Worm (Caenorhabditis elegans) whole organism, early embryonic: ENCODE data around the gene srh-24.

Source experiments
- B0310.2 ChIP-seq: sonication (generic microtip); optimal IDR thresholded peaks from 2 replicates; lab custom pipeline; 2016; ENCODE audit warnings: mild to moderate bottlenecking, missing genetic modification characterization, missing compliant biosample characterization
- F13C5.2 ChIP-seq: sonication (generic microtip); optimal IDR thresholded peaks from 2 replicates; lab custom pipeline; 2017; ENCODE audit warnings: mild to moderate bottlenecking, missing genetic modification characterization, inconsistent platforms, missing compliant biosample characterization
- aly-1 ChIP-seq: sonication (generic microtip); optimal IDR thresholded peaks from 2 replicates; lab custom pipeline; 2016; ENCODE audit warnings: missing genetic modification characterization, missing compliant biosample characterization
- ama-1 ChIP-seq: fragments of 150-350 bp; optimal IDR thresholded peaks from 2 replicates; lab custom pipeline; 2014
- ceh-13 ChIP-seq: fragments of 200-800 bp; sonication (Bioruptor generic); optimal IDR thresholded peaks from 2 replicates; lab custom pipeline; 2018; ENCODE audit warnings: mild to moderate bottlenecking, missing genetic modification characterization, missing compliant biosample characterization
- ceh-36 ChIP-seq: sonication (generic microtip); optimal IDR thresholded peaks from 2 replicates; lab custom pipeline; 2016; ENCODE audit warnings: missing genetic modification characterization, inconsistent platforms, missing compliant biosample characterization
- ets-7 ChIP-seq: sonication (generic microtip); optimal IDR thresholded peaks from 2 replicates; lab custom pipeline; 2016; ENCODE audit warnings: missing genotype, missing genetic modification characterization, missing compliant biosample characterization
- flt-1 ChIP-seq: fragments of 200-800 bp; sonication (Bioruptor generic); IDR thresholded peaks from 2 replicates; pipeline ENCODE4 v1.3.6; 2022; ENCODE audit warnings: missing genetic modification characterization, missing compliant biosample characterization
- hmbx-1 ChIP-seq: sonication (generic microtip); optimal IDR thresholded peaks from 2 replicates; lab custom pipeline; 2016; ENCODE audit warnings: mild to moderate bottlenecking, missing genetic modification characterization, missing compliant biosample characterization
- hmg-4 ChIP-seq: fragments of 200-800 bp; sonication (Bioruptor generic); optimal IDR thresholded peaks from 2 replicates; lab custom pipeline; 2018; ENCODE audit warnings: mild to moderate bottlenecking, missing genetic modification characterization, missing compliant biosample characterization
- hnd-1 ChIP-seq: sonication (generic microtip); optimal IDR thresholded peaks from 2 replicates; lab custom pipeline; 2016; ENCODE audit warnings: missing genetic modification characterization, missing compliant biosample characterization
- pes-1 ChIP-seq: fragments of 200-800 bp; sonication (Bioruptor generic); IDR thresholded peaks from 2 replicates; pipeline ENCODE4 v1.3.6; 2022; ENCODE audit warnings: missing genetic modification reagents, missing genetic modification characterization, missing compliant biosample characterization
- scrt-1 ChIP-seq: fragments of 200-800 bp; sonication (Bioruptor generic); IDR thresholded peaks from 2 replicates; pipeline ENCODE4 v1.3.6; 2022; ENCODE audit warnings: missing genetic modification characterization, missing compliant biosample characterization
- sea-1 ChIP-seq: fragments of 200-800 bp; sonication (Bioruptor generic); conservative IDR thresholded peaks from 2 replicates; pipeline ENCODE4 v1.3.6; 2022; ENCODE audit warnings: missing genetic modification characterization, missing compliant biosample characterization
- tbx-11 ChIP-seq: fragments of 200-800 bp; sonication (Bioruptor generic); IDR thresholded peaks from 2 replicates; pipeline ENCODE4 v1.3.6; 2022; ENCODE audit warnings: missing genetic modification characterization, missing compliant biosample characterization
- tbx-37 ChIP-seq: fragments of 200-800 bp; sonication (Bioruptor generic); conservative IDR thresholded peaks from 2 replicates; pipeline ENCODE4 v1.3.6; 2022; ENCODE audit warnings: missing genetic modification reagents, missing genetic modification characterization, missing compliant biosample characterization
- tra-4 ChIP-seq: sonication (generic microtip); optimal IDR thresholded peaks from 2 replicates; lab custom pipeline; 2017; ENCODE audit warnings: missing genetic modification characterization, missing compliant biosample characterization

The srh-24 gene

ce11 chrV:13960916-13961315, at the start of gene srh-24:
TSS of gene srh-24 (minus strand) at chrV:13961016.
- TF ChIP-seq ceh-13 (GFP tag; lab: Kevin White, UChicago), result no peak
- no peak for TF ChIP-seq pes-1
- TF ChIP-seq sea-1 (GFP tag; lab: Robert Waterston, UW), result no peak
- TF ChIP-seq ets-7 (tag; lab: Kevin White, UChicago), result no peak
- TF ChIP-seq F13C5.2 (tag; lab: Kevin White, UChicago), result no peak
- no peak for TF ChIP-seq hmbx-1 (tag; lab: Kevin White, UChicago)
- no peak for TF ChIP-seq tbx-37 (GFP tag; lab: Robert Waterston, UW)
- TF ChIP-seq ama-1 (lab: Kevin White, UChicago), result no peak
- no peak for TF ChIP-seq B0310.2
- TF ChIP-seq scrt-1 (GFP tag; lab: Robert Waterston, UW), result no peak
- TF ChIP-seq hmg-4 (GFP tag; lab: Kevin White, UChicago), result no peak
- no peak for TF ChIP-seq ceh-36 (tag; lab: Kevin White, UChicago)
- no peak for TF ChIP-seq tra-4 (tag; lab: Kevin White, UChicago)
- TF ChIP-seq flt-1 (GFP tag; lab: Robert Waterston, UW), result no peak
- TF ChIP-seq aly-1 (tag; lab: Kevin White, UChicago), result no peak

- TF ChIP-seq tbx-11 (GFP tag; lab: Robert Waterston, UW) (no peak), B0310.2 (no peak), sea-1 (GFP tag; lab: Robert Waterston, UW) (no peak), tra-4 (tag; lab: Kevin White, UChicago) (no peak), tbx-37 (GFP tag; lab: Robert Waterston, UW) (no peak), ceh-36 (tag; lab: Kevin White, UChicago) (no peak), F13C5.2 (tag; lab: Kevin White, UChicago) (no peak), aly-1 (tag; lab: Kevin White, UChicago) (no peak), ceh-13 (GFP tag; lab: Kevin White, UChicago) (no peak), ets-7 (tag; lab: Kevin White, UChicago) (no peak), ama-1 (lab: Kevin White, UChicago) (no peak), flt-1 (GFP tag; lab: Robert Waterston, UW) (no peak), hmbx-1 (tag; lab: Kevin White, UChicago) (no peak), hnd-1 (no peak), scrt-1 (GFP tag; lab: Robert Waterston, UW) (no peak), hmg-4 (GFP tag; lab: Kevin White, UChicago) (no peak), pes-1 (no peak)
Observed at ce11 chrV:14010021-14010420, 49.2 kb upstream of the srh-24 start.

ce11 chrV:14008353-14008859, 47.6 kb upstream of the srh-24 start:
- TF ChIP-seq pes-1 (no peak), tbx-11 (GFP tag; lab: Robert Waterston, UW) (no peak), ama-1 (lab: Kevin White, UChicago) (peak; percentile 35), sea-1 (GFP tag; lab: Robert Waterston, UW) (no peak)

- no peak for TF ChIP-seq ama-1 (lab: Kevin White, UChicago)
- no peak for TF ChIP-seq ceh-36 (tag; lab: Kevin White, UChicago)
- no peak for TF ChIP-seq flt-1 (GFP tag; lab: Robert Waterston, UW)
- TF ChIP-seq pes-1, result no peak
- no peak for TF ChIP-seq ceh-13 (GFP tag; lab: Kevin White, UChicago)
Observed at ce11 chrV:14006819-14007218, 46.0 kb upstream of the srh-24 start.

ce11 chrV:14005812-14006211, 45.0 kb upstream of the srh-24 start, which contains the start of gene ric-7:
TSS of gene ric-7 (minus strand) at chrV:14005912.
- TF ChIP-seq B0310.2, result no peak
- peak; percentile 29; the same call in 1 of the 2 replicates for TF ChIP-seq tbx-11 (GFP tag; lab: Robert Waterston, UW)

- no peak for TF ChIP-seq sea-1 (GFP tag; lab: Robert Waterston, UW)
- no peak for TF ChIP-seq ceh-13 (GFP tag; lab: Kevin White, UChicago)
- no peak for TF ChIP-seq ama-1 (lab: Kevin White, UChicago)
- no peak for TF ChIP-seq tra-4 (tag; lab: Kevin White, UChicago)
- no peak for TF ChIP-seq tbx-11 (GFP tag; lab: Robert Waterston, UW)
- TF ChIP-seq ets-7 (tag; lab: Kevin White, UChicago), result no peak
- TF ChIP-seq hmg-4 (GFP tag; lab: Kevin White, UChicago), result no peak
Observed at ce11 chrV:14004342-14004741, 43.5 kb upstream of the srh-24 start.

ce11 chrV:14003587-14004156, 42.9 kb upstream of the srh-24 start:
- no peak for TF ChIP-seq hmbx-1 (tag; lab: Kevin White, UChicago)
- TF ChIP-seq ceh-13 (GFP tag; lab: Kevin White, UChicago), result no peak
- TF ChIP-seq hmg-4 (GFP tag; lab: Kevin White, UChicago), result no peak
- TF ChIP-seq ama-1 (lab: Kevin White, UChicago), result no peak
- TF ChIP-seq flt-1 (GFP tag; lab: Robert Waterston, UW), result no peak
- no peak for TF ChIP-seq tbx-11 (GFP tag; lab: Robert Waterston, UW)
- TF ChIP-seq scrt-1 (GFP tag; lab: Robert Waterston, UW), result no peak
- TF ChIP-seq F13C5.2 (tag; lab: Kevin White, UChicago), result no peak

ce11 chrV:14002402-14002801, 41.6 kb upstream of the srh-24 start:
- no peak for TF ChIP-seq ceh-13 (GFP tag; lab: Kevin White, UChicago)
- no peak for TF ChIP-seq aly-1 (tag; lab: Kevin White, UChicago)
- no peak for TF ChIP-seq hnd-1
- TF ChIP-seq F13C5.2 (tag; lab: Kevin White, UChicago), result no peak
- TF ChIP-seq tbx-37 (GFP tag; lab: Robert Waterston, UW), result no peak
